Worm (Caenorhabditis elegans) whole organism, L3 larva: ENCODE measurements around the gene C15H9.11.

ENCODE experiments used
- ZK546.5 ChIP-seq: sonication (generic microtip); optimal IDR thresholded peaks from 2 replicates; lab custom pipeline; 2017; ENCODE audit warnings: missing biosample characterization, missing genetic modification characterization
- aly-2 ChIP-seq: fragments of 150-350 bp; optimal IDR thresholded peaks from 2 replicates; lab custom pipeline; 2014; ENCODE audit warnings: missing biosample characterization, missing genetic modification characterization
- ama-1 ChIP-seq: fragments of 150-350 bp; optimal IDR thresholded peaks from 2 replicates; lab custom pipeline; 2018
- ceh-16 ChIP-seq: sonication (generic microtip); optimal IDR thresholded peaks from 2 replicates; lab custom pipeline; 2017; ENCODE audit warnings: missing biosample characterization, missing genetic modification characterization
- ceh-28 ChIP-seq: fragments of 150-350 bp; optimal IDR thresholded peaks from 2 replicates; lab custom pipeline; 2014; ENCODE audit warnings: missing biosample characterization, missing genetic modification reagents, missing genetic modification characterization
- ceh-82 ChIP-seq: fragments of 150-350 bp; optimal IDR thresholded peaks from 2 replicates; lab custom pipeline; 2014; ENCODE audit warnings: missing biosample characterization, missing genetic modification characterization
- daf-12 ChIP-seq: fragments of 150-350 bp; optimal IDR thresholded peaks from 2 replicates; lab custom pipeline; 2014; ENCODE audit warnings: missing biosample characterization, missing genetic modification reagents, missing genetic modification characterization
- egl-27 ChIP-seq: sonication (generic microtip); optimal IDR thresholded peaks from 4 replicates; lab custom pipeline; 2017; ENCODE audit warnings: missing biosample characterization, missing genetic modification reagents, missing genetic modification characterization
- egl-5 ChIP-seq: fragments of 150-350 bp; optimal IDR thresholded peaks from 2 replicates; lab custom pipeline; 2017; ENCODE audit warnings: missing biosample characterization, missing genetic modification reagents, missing genetic modification characterization, inconsistent platforms
- elt-1 ChIP-seq: fragments of 150-350 bp; optimal IDR thresholded peaks from 2 replicates; lab custom pipeline; 2014; ENCODE audit warnings: missing biosample characterization, missing genetic modification characterization
- elt-2 ChIP-seq: sonication (generic microtip); optimal IDR thresholded peaks from 2 replicates; lab custom pipeline; 2016; ENCODE audit warnings: missing genetic modification reagents, mild to moderate bottlenecking, missing genetic modification characterization, missing compliant biosample characterization
- fkh-2 ChIP-seq: fragments of 150-350 bp; optimal IDR thresholded peaks from 2 replicates; lab custom pipeline; 2014; ENCODE audit warnings: missing biosample characterization, missing genetic modification reagents, missing genetic modification characterization
- fos-1 ChIP-seq: fragments of 150-350 bp; optimal IDR thresholded peaks from 2 replicates; lab custom pipeline; 2014; ENCODE audit warnings: missing biosample characterization, missing genetic modification characterization
- hmg-11 ChIP-seq: sonication (generic microtip); optimal IDR thresholded peaks from 2 replicates; lab custom pipeline; 2016; ENCODE audit warnings: missing genetic modification characterization, missing compliant biosample characterization
- jun-1 ChIP-seq: fragments of 150-350 bp; optimal IDR thresholded peaks from 2 replicates; lab custom pipeline; 2014; ENCODE audit warnings: missing biosample characterization, missing genetic modification reagents, missing genetic modification characterization
- lin-15B ChIP-seq: fragments of 150-350 bp; optimal IDR thresholded peaks from 2 replicates; lab custom pipeline; 2014; ENCODE audit warnings: missing biosample characterization, missing genetic modification characterization
- lin-39 ChIP-seq: fragments of 150-350 bp; optimal IDR thresholded peaks from 2 replicates; lab custom pipeline; 2018; ENCODE audit warnings: missing biosample characterization, missing genetic modification reagents, missing genetic modification characterization
- lsy-12 ChIP-seq: sonication (generic microtip); optimal IDR thresholded peaks from 2 replicates; lab custom pipeline; 2016; ENCODE audit warnings: mild to moderate bottlenecking, missing genetic modification characterization, missing compliant biosample characterization
- mdl-1 ChIP-seq: fragments of 150-350 bp; optimal IDR thresholded peaks from 2 replicates; lab custom pipeline; 2014; ENCODE audit warnings: missing biosample characterization, missing genetic modification characterization
- mml-1 ChIP-seq: fragments of 150-350 bp; sonication (generic microtip); optimal IDR thresholded peaks from 3 replicates; lab custom pipeline; 2014; ENCODE audit warnings: missing biosample characterization, missing genetic modification characterization
- nfya-1 ChIP-seq: sonication (generic microtip); optimal IDR thresholded peaks from 2 replicates; lab custom pipeline; 2017; ENCODE audit warnings: missing genetic modification characterization, mild to moderate bottlenecking, missing compliant biosample characterization, antibody characterized with exemption, moderate library complexity; ENCODE audit not compliant: insufficient read depth
- nhr-12 ChIP-seq: fragments of 150-350 bp; optimal IDR thresholded peaks from 2 replicates; lab custom pipeline; 2014; ENCODE audit warnings: missing biosample characterization, missing genetic modification characterization
- nhr-23 ChIP-seq: fragments of 150-350 bp; optimal IDR thresholded peaks from 2 replicates; lab custom pipeline; 2014; ENCODE audit warnings: missing biosample characterization, missing genetic modification reagents, missing genetic modification characterization
- nhr-237 ChIP-seq: fragments of 150-350 bp; optimal IDR thresholded peaks from 2 replicates; lab custom pipeline; 2014; ENCODE audit warnings: missing biosample characterization, missing genetic modification characterization
- nhr-25 ChIP-seq: sonication (generic microtip); optimal IDR thresholded peaks from 2 replicates; lab custom pipeline; 2017; ENCODE audit warnings: missing biosample characterization, missing genetic modification characterization
- nhr-43 ChIP-seq: sonication (generic microtip); optimal IDR thresholded peaks from 2 replicates; lab custom pipeline; 2016; ENCODE audit warnings: mild to moderate bottlenecking, missing genetic modification characterization, missing compliant biosample characterization; ENCODE audit not compliant: poor library complexity, severe bottlenecking
- nhr-67 ChIP-seq: fragments of 150-350 bp; optimal IDR thresholded peaks from 2 replicates; lab custom pipeline; 2014; ENCODE audit warnings: missing biosample characterization, missing genetic modification characterization
- nhr-76 ChIP-seq: fragments of 150-350 bp; sonication (generic microtip); optimal IDR thresholded peaks from 5 replicates; lab custom pipeline; 2014; ENCODE audit warnings: missing biosample characterization, missing genetic modification characterization
- nhr-77 ChIP-seq: fragments of 150-350 bp; optimal IDR thresholded peaks from 2 replicates; lab custom pipeline; 2014; ENCODE audit warnings: missing biosample characterization, missing genetic modification characterization
- pha-4 ChIP-seq: fragments of 150-350 bp; optimal IDR thresholded peaks from 2 replicates; lab custom pipeline; 2014; ENCODE audit warnings: missing biosample characterization, missing genetic modification reagents, missing genetic modification characterization
- pqm-1 ChIP-seq: fragments of 150-350 bp; optimal IDR thresholded peaks from 2 replicates; lab custom pipeline; 2017; ENCODE audit warnings: missing biosample characterization, missing genetic modification characterization, inconsistent platforms
- sea-2 ChIP-seq: fragments of 150-350 bp; sonication (generic microtip); optimal IDR thresholded peaks from 4 replicates; lab custom pipeline; 2014; ENCODE audit warnings: missing biosample characterization, missing genetic modification reagents, missing genetic modification characterization
- skn-1 ChIP-seq: fragments of 150-350 bp; optimal IDR thresholded peaks from 2 replicates; lab custom pipeline; 2014; ENCODE audit warnings: missing biosample characterization, missing genetic modification characterization
- snpc-4 ChIP-seq: fragments of 150-350 bp; optimal IDR thresholded peaks from 2 replicates; lab custom pipeline; 2014; ENCODE audit warnings: missing biosample characterization, missing genetic modification characterization
- unc-39 ChIP-seq: sonication (generic microtip); optimal IDR thresholded peaks from 4 replicates; lab custom pipeline; 2017; ENCODE audit warnings: missing biosample characterization, missing genetic modification characterization
- zag-1 ChIP-seq: fragments of 150-350 bp; optimal IDR thresholded peaks from 2 replicates; lab custom pipeline; 2014; ENCODE audit warnings: missing biosample characterization, missing genetic modification characterization
- ztf-4 ChIP-seq: fragments of 150-350 bp; optimal IDR thresholded peaks from 2 replicates; lab custom pipeline; 2014; ENCODE audit warnings: missing biosample characterization, missing genetic modification characterization

C15H9.11 gene

ce11 chrX:6100395-6101099, 2.6 kb downstream of the C15H9.11 start:
- TF ChIP-seq fos-1 (tag; lab: Kevin White, UChicago) (no peak), elt-2 (peak; percentile 53), pqm-1 (tag; lab: Kevin White, UChicago) (peak; percentile 61)

ce11 chrX:6098420-6098819, 4.8 kb downstream of the C15H9.11 start:
- TF ChIP-seq pqm-1 (tag; lab: Kevin White, UChicago): peak; percentile 78
- peak; percentile 85 for TF ChIP-seq elt-2
- peak; percentile 77 for TF ChIP-seq pha-4 (tag; lab: Kevin White, UChicago)
- TF ChIP-seq fkh-2 (tag; lab: Kevin White, UChicago): no peak

ce11 chrX:6097551-6097950, 5.6 kb downstream of the C15H9.11 start, which contains the start of gene C15H9.4:
TSS of gene C15H9.4 (plus strand) at chrX:6097643.
- no peak for TF ChIP-seq zag-1 (tag; lab: Kevin White, UChicago)
- TF ChIP-seq ceh-28: peak; percentile 40
- TF ChIP-seq nhr-67 (tag; lab: Kevin White, UChicago): no peak
- TF ChIP-seq pha-4 (tag; lab: Kevin White, UChicago): peak; percentile 1
- TF ChIP-seq snpc-4 (tag; lab: Kevin White, UChicago): no peak
- peak; percentile 76 for TF ChIP-seq lin-39 (tag; lab: Kevin White, UChicago)
- peak; percentile 82 for TF ChIP-seq hmg-11 (tag; lab: Kevin White, UChicago)
- TF ChIP-seq ceh-16 (tag; lab: Kevin White, UChicago): no peak
- TF ChIP-seq egl-27: peak; percentile 27
- TF ChIP-seq ceh-82 (tag; lab: Kevin White, UChicago): no peak
- TF ChIP-seq sea-2 (GFP tag; lab: Kevin White, UChicago): peak; percentile 27
- TF ChIP-seq nhr-23 (tag; lab: Kevin White, UChicago): no peak
- peak; percentile 63 for TF ChIP-seq egl-5 (tag; lab: Kevin White, UChicago)
- peak; percentile 69 for TF ChIP-seq nfya-1
- peak; percentile 69 for TF ChIP-seq lsy-12 (tag; lab: Kevin White, UChicago)
- no peak for TF ChIP-seq mml-1 (tag; lab: Kevin White, UChicago)
- no peak for TF ChIP-seq nhr-237 (tag; lab: Kevin White, UChicago)
- TF ChIP-seq nhr-25: no peak

- no peak for TF ChIP-seq fos-1 (tag; lab: Kevin White, UChicago)
- TF ChIP-seq skn-1 (tag; lab: Kevin White, UChicago): peak; percentile 29
- no peak for TF ChIP-seq sea-2 (GFP tag; lab: Kevin White, UChicago)
- no peak for TF ChIP-seq nhr-77 (tag; lab: Kevin White, UChicago)
- TF ChIP-seq nhr-25: no peak
- no peak for TF ChIP-seq mml-1 (tag; lab: Kevin White, UChicago)
- no peak for TF ChIP-seq nhr-43 (tag; lab: Kevin White, UChicago)
- TF ChIP-seq ZK546.5 (tag; lab: Kevin White, UChicago): no peak
- no peak for TF ChIP-seq zag-1 (tag; lab: Kevin White, UChicago)
- no peak for TF ChIP-seq aly-2 (tag; lab: Kevin White, UChicago)
- no peak for TF ChIP-seq lin-39 (tag; lab: Kevin White, UChicago)
- peak; percentile 14 for TF ChIP-seq lin-15B (tag; lab: Kevin White, UChicago)
- no peak for TF ChIP-seq elt-1 (tag; lab: Kevin White, UChicago)
- no peak for TF ChIP-seq unc-39
- TF ChIP-seq nhr-76 (tag; lab: Kevin White, UChicago): no peak
- TF ChIP-seq jun-1: no peak
- no peak for TF ChIP-seq mdl-1 (tag; lab: Kevin White, UChicago)
- no peak for TF ChIP-seq ceh-82 (tag; lab: Kevin White, UChicago)
- TF ChIP-seq nhr-12 (tag; lab: Kevin White, UChicago): no peak
- TF ChIP-seq ama-1 (lab: Kevin White, UChicago): no peak
- TF ChIP-seq ztf-4 (tag; lab: Kevin White, UChicago): no peak
- peak; percentile 62 for TF ChIP-seq nfya-1
- TF ChIP-seq elt-2: peak; percentile 46
- TF ChIP-seq pha-4 (tag; lab: Kevin White, UChicago): peak; percentile 26
- TF ChIP-seq pqm-1 (tag; lab: Kevin White, UChicago): peak; percentile 15
- TF ChIP-seq daf-12 (tag; lab: Kevin White, UChicago): no peak
- TF ChIP-seq egl-5 (tag; lab: Kevin White, UChicago): no peak
Observed at ce11 chrX:6093046-6093445, 10.2 kb downstream of the C15H9.11 start, which contains the start of gene C15H9.5. TSS of gene C15H9.5 (plus strand) at chrX:6093300.
